Fruit fly (Drosophila melanogaster) whole organism, prepupa: ENCODE data around the gene CG34107.

Source experiments
- CG10631 ChIP-seq: fragments of 200-800 bp; sonication (Bioruptor generic); optimal IDR thresholded peaks from 2 replicates; lab custom pipeline; 2016; ENCODE audit warnings: missing biosample characterization, missing genetic modification characterization
- CG10669 ChIP-seq: fragments of 200-800 bp; sonication (Bioruptor generic); optimal IDR thresholded peaks from 3 replicates; lab custom pipeline; 2018; ENCODE audit warnings: missing biosample characterization, mild to moderate bottlenecking, missing genetic modification characterization, moderate library complexity
- CG11294 ChIP-seq: fragments of 200-800 bp; sonication (Bioruptor generic); IDR thresholded peaks from 2 replicates; pipeline ENCODE4 v1.3.6; 2022; ENCODE audit warnings: missing biosample characterization, missing genetic modification characterization
- CG11762 ChIP-seq: fragments of 200-800 bp; sonication (Bioruptor generic); optimal IDR thresholded peaks from 3 replicates; lab custom pipeline; 2016; ENCODE audit warnings: missing biosample characterization, missing genetic modification characterization; ENCODE audit not compliant: insufficient read depth
- CG15336 ChIP-seq: fragments of 200-800 bp; sonication (Bioruptor generic); IDR thresholded peaks from 2 replicates; pipeline ENCODE4 v1.3.6; 2022; ENCODE audit warnings: missing biosample characterization, missing genetic modification characterization
- CG1621 ChIP-seq: fragments of 200-800 bp; sonication (Bioruptor generic); optimal IDR thresholded peaks from 3 replicates; lab custom pipeline; 2018; ENCODE audit warnings: missing biosample characterization, mild to moderate bottlenecking, missing genetic modification characterization
- CG16779 ChIP-seq: fragments of 200-800 bp; sonication (Bioruptor generic); optimal IDR thresholded peaks from 3 replicates; lab custom pipeline; 2017; ENCODE audit warnings: missing biosample characterization, mild to moderate bottlenecking, missing genetic modification characterization
- CG3032 ChIP-seq: fragments of 200-800 bp; optimal IDR thresholded peaks from 2 replicates; lab custom pipeline; 2019; ENCODE audit warnings: missing biosample characterization, mild to moderate bottlenecking, missing genetic modification characterization, moderate library complexity
- CG31627 ChIP-seq: fragments of 200-800 bp; sonication (Bioruptor generic); optimal IDR thresholded peaks from 3 replicates; lab custom pipeline; 2016; ENCODE audit warnings: missing biosample characterization, missing genetic modification characterization
- CG32006 ChIP-seq: fragments of 200-800 bp; sonication (Bioruptor generic); optimal IDR thresholded peaks from 3 replicates; lab custom pipeline; 2017; ENCODE audit warnings: missing biosample characterization, mild to moderate bottlenecking, missing genetic modification characterization
- CG34406 ChIP-seq: fragments of 200-800 bp; sonication (Bioruptor generic); optimal IDR thresholded peaks from 3 replicates; lab custom pipeline; 2016; ENCODE audit warnings: missing biosample characterization, missing genetic modification characterization
- CG3919 ChIP-seq: fragments of 200-800 bp; sonication (Bioruptor generic); optimal IDR thresholded peaks from 3 replicates; lab custom pipeline; 2016; ENCODE audit warnings: missing biosample characterization, missing genetic modification characterization
- CG6163 ChIP-seq: fragments of 200-800 bp; sonication (Bioruptor generic); IDR thresholded peaks from 3 replicates; pipeline ENCODE4 v1.3.6; 2022; ENCODE audit warnings: missing biosample characterization, missing genetic modification characterization
- CG8319 ChIP-seq: fragments of 200-800 bp; sonication (Bioruptor generic); optimal IDR thresholded peaks from 3 replicates; lab custom pipeline; 2016; ENCODE audit warnings: missing biosample characterization, missing genetic modification characterization
- CG8632 ChIP-seq: fragments of 200-800 bp; sonication (Bioruptor generic); optimal IDR thresholded peaks from 3 replicates; lab custom pipeline; 2016; ENCODE audit warnings: missing biosample characterization, missing genetic modification characterization
- CG9139 ChIP-seq: fragments of 200-800 bp; sonication (Bioruptor generic); optimal IDR thresholded peaks from 3 replicates; lab custom pipeline; 2017; ENCODE audit warnings: missing biosample characterization, mild to moderate bottlenecking, missing genetic modification characterization
- Eip75B ChIP-seq: fragments of 200-800 bp; sonication (Bioruptor generic); optimal IDR thresholded peaks from 3 replicates; lab custom pipeline; 2016; ENCODE audit warnings: missing biosample characterization, missing genetic modification characterization
- Eip78C ChIP-seq: fragments of 200-800 bp; sonication (Bioruptor generic); peaks from one replicate; lab custom pipeline; 2016; ENCODE audit warnings: missing biosample characterization, missing genetic modification characterization
- Eip93F ChIP-seq: fragments of 200-800 bp; sonication (Bioruptor generic); optimal IDR thresholded peaks from 2 replicates; lab custom pipeline; 2016; ENCODE audit warnings: missing biosample characterization, mild to moderate bottlenecking, missing genetic modification characterization
- Ets96B ChIP-seq: fragments of 200-800 bp; optimal IDR thresholded peaks from 2 replicates; lab custom pipeline; 2019; ENCODE audit warnings: missing biosample characterization, mild to moderate bottlenecking, missing genetic modification characterization, moderate library complexity
- Gug ChIP-seq: fragments of 200-800 bp; sonication (Bioruptor generic); IDR thresholded peaks from 2 replicates; pipeline ENCODE4 v1.3.6; 2022; ENCODE audit warnings: missing biosample characterization, missing genetic modification characterization
- Hr38 ChIP-seq: sonication (Bioruptor generic); optimal IDR thresholded peaks from 2 replicates; lab custom pipeline; 2016; ENCODE audit warnings: missing biosample characterization, missing genetic modification characterization
- Hr39 ChIP-seq: fragments of 200-800 bp; sonication (Bioruptor generic); optimal IDR thresholded peaks from 2 replicates; lab custom pipeline; 2016; ENCODE audit warnings: missing biosample characterization, missing genetic modification characterization
- Hr4 ChIP-seq: fragments of 200-800 bp; sonication (Bioruptor generic); optimal IDR thresholded peaks from 3 replicates; lab custom pipeline; 2016; ENCODE audit warnings: missing biosample characterization, missing genetic modification characterization
- Met ChIP-seq: fragments of 200-800 bp; sonication (Bioruptor generic); optimal IDR thresholded peaks from 3 replicates; lab custom pipeline; 2016; ENCODE audit warnings: missing biosample characterization, missing genetic modification characterization
- OdsH ChIP-seq: fragments of 200-800 bp; sonication (Bioruptor generic); optimal IDR thresholded peaks from 3 replicates; lab custom pipeline; 2016; ENCODE audit warnings: missing biosample characterization, missing genetic modification characterization
- Smox ChIP-seq: fragments of 200-800 bp; sonication (Bioruptor generic); optimal IDR thresholded peaks from 3 replicates; lab custom pipeline; 2016; ENCODE audit warnings: missing biosample characterization, missing genetic modification characterization
- Sox102F ChIP-seq: fragments of 200-800 bp; sonication (Bioruptor generic); optimal IDR thresholded peaks from 2 replicates; lab custom pipeline; 2016; ENCODE audit warnings: missing biosample characterization, mild to moderate bottlenecking, missing genetic modification characterization
- Sox14 ChIP-seq: fragments of 200-800 bp; sonication (Bioruptor generic); optimal IDR thresholded peaks from 3 replicates; lab custom pipeline; 2016; ENCODE audit warnings: missing biosample characterization, missing genetic modification characterization
- Sox15 ChIP-seq: fragments of 200-800 bp; sonication (Bioruptor generic); optimal IDR thresholded peaks from 3 replicates; lab custom pipeline; 2016; ENCODE audit warnings: missing biosample characterization, missing genetic modification characterization
- achi ChIP-seq: fragments of 200-800 bp; sonication (Bioruptor generic); optimal IDR thresholded peaks from 3 replicates; lab custom pipeline; 2016; ENCODE audit warnings: missing biosample characterization, missing genetic modification characterization
- acj6 ChIP-seq: fragments of 200-800 bp; sonication (Bioruptor generic); optimal IDR thresholded peaks from 3 replicates; lab custom pipeline; 2016; ENCODE audit warnings: missing biosample characterization, missing genetic modification characterization
- cyc ChIP-seq: fragments of 200-800 bp; sonication (Bioruptor generic); optimal IDR thresholded peaks from 3 replicates; lab custom pipeline; 2016; ENCODE audit warnings: missing biosample characterization, missing genetic modification characterization
- dsx ChIP-seq: fragments of 200-800 bp; optimal IDR thresholded peaks from 3 replicates; lab custom pipeline; 2019; ENCODE audit warnings: missing biosample characterization, mild to moderate bottlenecking, missing genetic modification characterization, moderate library complexity; ENCODE audit not compliant: poor library complexity, severe bottlenecking
- esn ChIP-seq: fragments of 200-800 bp; sonication (Bioruptor generic); optimal IDR thresholded peaks from 2 replicates; lab custom pipeline; 2016; ENCODE audit warnings: missing biosample characterization, mild to moderate bottlenecking, missing genetic modification characterization, moderate library complexity
- fd59A ChIP-seq: fragments of 200-800 bp; sonication (Bioruptor generic); optimal IDR thresholded peaks from 2 replicates; lab custom pipeline; 2017; ENCODE audit warnings: missing biosample characterization, mild to moderate bottlenecking, missing genetic modification characterization, missing genetic modification reagents
- net ChIP-seq: fragments of 200-800 bp; sonication (Bioruptor generic); optimal IDR thresholded peaks from 3 replicates; lab custom pipeline; 2016; ENCODE audit warnings: missing biosample characterization, missing genetic modification characterization
- pdm3 ChIP-seq: fragments of 200-800 bp; sonication (Bioruptor generic); optimal IDR thresholded peaks from 3 replicates; lab custom pipeline; 2016; ENCODE audit warnings: missing biosample characterization, missing genetic modification characterization
- salr ChIP-seq, 2 experiments: fragments of 200-800 bp; sonication (Bioruptor generic); optimal IDR thresholded peaks; 3 replicates each; lab custom pipeline; 2016 to 2018; ENCODE audit warnings: missing biosample characterization in 2 of 2, missing genetic modification characterization in 2 of 2, mild to moderate bottlenecking in 1 of 2
- ss ChIP-seq, 2 experiments: fragments of 200-800 bp; sonication (Bioruptor generic); optimal IDR thresholded peaks; 2 replicates in 1 of 2; 3 replicates in 1 of 2; lab custom pipeline; 2017 to 2018; ENCODE audit warnings: mild to moderate bottlenecking in 2 of 2, missing biosample characterization in 2 of 2, missing genetic modification characterization in 2 of 2, moderate library complexity in 1 of 2
- topi ChIP-seq: fragments of 200-800 bp; sonication (Bioruptor generic); optimal IDR thresholded peaks from 3 replicates; lab custom pipeline; 2016; ENCODE audit warnings: missing biosample characterization, missing genetic modification characterization
- vri ChIP-seq: fragments of 200-800 bp; sonication (Bioruptor generic); optimal IDR thresholded peaks from 3 replicates; lab custom pipeline; 2016; ENCODE audit warnings: missing biosample characterization, mild to moderate bottlenecking, missing genetic modification characterization

CG34107 gene

dm6 chr3R:10268865-10269442, 44.2 kb downstream of the CG34107 start (continued):
- TF ChIP-seq acj6 (GFP tag; lab: Kevin White, UChicago) (peak; percentile 76), vri (GFP tag; lab: Kevin White, UChicago) (peak; percentile 60), CG8319 (peak; percentile 58), cyc (GFP tag; lab: Kevin White, UChicago) (peak; percentile 94), CG31627 (GFP tag; lab: Kevin White, UChicago) (peak; percentile 93), Gug (GFP tag; lab: Robert Waterston, UW) (peak; percentile 80), Eip75B (GFP tag; lab: Kevin White, UChicago) (peak; percentile 72), Met (GFP tag; lab: Kevin White, UChicago) (peak; percentile 89), CG8632 (GFP tag; lab: Kevin White, UChicago) (peak; percentile 66), Ets96B (tag; lab: Kevin White, UChicago) (peak; percentile 52), salr (GFP tag; optimal IDR thresholded peaks at IDR 0.05; lab: Kevin White, UChicago) (no peak), Sox14 (GFP tag; lab: Kevin White, UChicago) (peak; percentile 81), CG11762 (GFP tag; lab: Kevin White, UChicago) (peak; percentile 72), CG3919 (peak; percentile 78), CG16779 (tag; lab: Kevin White, UChicago) (no peak), Eip93F (GFP tag; lab: Kevin White, UChicago) (peak; percentile 64), net (GFP tag; lab: Kevin White, UChicago) (peak; percentile 53), Smox (peak; percentile 83), achi (GFP tag; lab: Kevin White, UChicago) (peak; percentile 75), dsx (GFP tag; lab: Kevin White, UChicago) (peak; percentile 13), esn (GFP tag; lab: Kevin White, UChicago) (peak; percentile 89), Hr39 (GFP tag; lab: Kevin White, UChicago) (peak; percentile 94), Sox102F (GFP tag; lab: Kevin White, UChicago) (peak; percentile 86), Hr38 (GFP tag; lab: Kevin White, UChicago) (no peak), CG1621 (tag; lab: Kevin White, UChicago) (peak; percentile 34), OdsH (peak; percentile 82), CG32006 (GFP tag; lab: Kevin White, UChicago) (peak; percentile 66), CG34406 (GFP tag; lab: Kevin White, UChicago) (peak; percentile 79), Eip78C (GFP tag; lab: Kevin White, UChicago) (peak; percentile 91), Sox15 (GFP tag; lab: Kevin White, UChicago) (peak; percentile 60), CG15336 (GFP tag; lab: Robert Waterston, UW) (peak; percentile 77), Hr4 (peak; percentile 82)

dm6 chr3R:10269921-10270431, 45.3 kb downstream of the CG34107 start:
- TF ChIP-seq Sox15 (GFP tag; lab: Kevin White, UChicago) = no peak
- TF ChIP-seq CG31627 (GFP tag; lab: Kevin White, UChicago) = peak; percentile 21
- TF ChIP-seq CG10669 (GFP tag; lab: Kevin White, UChicago) = peak; percentile 43
- peak; percentile 4 for TF ChIP-seq fd59A
- TF ChIP-seq CG8632 (GFP tag; lab: Kevin White, UChicago) = no peak
- no peak for TF ChIP-seq CG9139 (GFP tag; lab: Kevin White, UChicago)
- peak; percentile 11 for TF ChIP-seq CG1621 (tag; lab: Kevin White, UChicago)
- peak; percentile 40 for TF ChIP-seq dsx (GFP tag; lab: Kevin White, UChicago)
- TF ChIP-seq Met (GFP tag; lab: Kevin White, UChicago) = peak; percentile 25
- peak; percentile 7 for TF ChIP-seq Sox14 (GFP tag; lab: Kevin White, UChicago)
- TF ChIP-seq CG11294 (GFP tag; lab: Robert Waterston, UW) = no peak
- TF ChIP-seq acj6 (GFP tag; lab: Kevin White, UChicago) = peak; percentile 9
- peak; percentile 42 for TF ChIP-seq pdm3 (GFP tag; lab: Kevin White, UChicago)
- peak; percentile 15 for TF ChIP-seq Sox102F (GFP tag; lab: Kevin White, UChicago)
- 0 out of 3 replicates have a peak, but pooled peaks have one; percentile 32 for TF ChIP-seq CG6163
- peak; percentile 47 for TF ChIP-seq CG3032 (tag; lab: Kevin White, UChicago)
- peak; percentile 34 for TF ChIP-seq Hr39 (GFP tag; lab: Kevin White, UChicago)
- no peak for TF ChIP-seq ss (GFP tag; optimal IDR thresholded peaks at IDR 0.05; lab: Kevin White, UChicago)
- TF ChIP-seq Eip78C (GFP tag; lab: Kevin White, UChicago) = peak; percentile 74
- peak; percentile 5 for TF ChIP-seq achi (GFP tag; lab: Kevin White, UChicago)
- TF ChIP-seq CG34406 (GFP tag; lab: Kevin White, UChicago) = peak; percentile 20
- peak; percentile 9 for TF ChIP-seq CG32006 (GFP tag; lab: Kevin White, UChicago)
- peak; percentile 59 for TF ChIP-seq Ets96B (tag; lab: Kevin White, UChicago)
- no peak for TF ChIP-seq topi (GFP tag; lab: Kevin White, UChicago)
- peak; percentile 40 for TF ChIP-seq CG10631 (GFP tag; lab: Kevin White, UChicago)
